Worm (Caenorhabditis elegans): ENCODE results near the gene mdf-2.
"Not testable (repeated sequence)": the region's sequence is repeated elsewhere in the genome, so short reads cannot be mapped to it uniquely, and the experiment has no call there.

mdf-2 gene

DNA sequence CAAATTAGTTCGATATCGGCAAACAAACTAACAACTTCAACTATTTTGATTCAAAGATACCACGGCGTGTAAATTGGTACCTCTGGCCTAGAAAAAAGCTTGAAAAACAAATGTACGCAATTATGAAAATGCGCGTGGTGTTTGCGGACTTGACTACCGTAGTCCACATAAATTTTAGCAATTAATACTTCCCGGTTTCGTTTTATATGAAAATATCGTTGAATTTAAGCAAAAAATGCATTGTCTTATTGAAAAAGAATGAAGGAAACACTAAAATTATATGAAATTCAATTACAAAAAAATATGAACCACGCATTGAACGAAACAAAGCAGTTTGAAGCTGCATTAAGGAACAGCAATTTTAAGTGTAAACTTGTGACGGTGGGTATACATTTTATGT, 34.0 kb upstream of the mdf-2 start, which contains the start of gene gpx-4:
TSS of gene gpx-4 (minus strand) at position 101 of the 400 bp plus-strand sequence.
- TF ChIP-seq lin-13 (GFP tag; optimal IDR thresholded peaks at IDR 0.05); unc-55 (GFP tag; optimal IDR thresholded peaks at IDR 0.05); mdl-1 (tag; optimal IDR thresholded peaks at IDR 0.05): not testable (repeated sequence)

DNA sequence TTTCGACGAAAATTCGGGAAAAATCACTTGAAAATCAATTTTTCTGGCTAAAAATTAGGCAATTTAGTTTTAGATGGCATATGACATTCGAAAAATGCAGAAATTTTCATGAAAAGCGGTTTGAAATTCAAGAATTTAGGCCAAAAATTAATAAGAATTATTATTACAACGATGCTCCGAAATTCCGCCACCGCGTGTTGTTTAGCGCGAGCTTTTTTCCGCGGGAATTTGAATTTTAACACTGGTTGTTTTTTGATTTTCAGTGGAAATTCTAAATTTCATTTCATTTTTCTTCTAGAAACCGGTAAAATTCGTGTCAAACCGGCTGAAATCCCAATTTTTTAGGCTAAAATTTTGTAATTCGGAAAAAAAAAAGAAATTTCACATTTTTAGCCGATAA, 29.7 kb upstream of the mdf-2 start:
- peak; percentile 80 for TF ChIP-seq gmeb-1 (tag; optimal IDR thresholded peaks at IDR 0.05)
- TF ChIP-seq lin-11 (tag; optimal IDR thresholded peaks at IDR 0.05) = no peak
- TF ChIP-seq elt-1 (tag; optimal IDR thresholded peaks at IDR 0.05) = no peak
- TF ChIP-seq C34F6.9 (tag; optimal IDR thresholded peaks at IDR 0.05) = no peak
- TF ChIP-seq snpc-4 (tag; optimal IDR thresholded peaks at IDR 0.05) = no peak
- peak in 1 of 2 experiments; percentile 48 for TF ChIP-seq lsy-2 (tag; optimal IDR thresholded peaks at IDR 0.05)
- no peak for TF ChIP-seq blmp-1 (tag; optimal IDR thresholded peaks at IDR 0.05; ENCODE audit: insufficient read depth)
- no peak for TF ChIP-seq unc-39 (tag; optimal IDR thresholded peaks at IDR 0.05)
- no peak for TF ChIP-seq zag-1 (tag; optimal IDR thresholded peaks at IDR 0.05)
- no peak for TF ChIP-seq nhr-21 (tag; optimal IDR thresholded peaks at IDR 0.05)
- no peak for TF ChIP-seq elt-3 (tag; optimal IDR thresholded peaks at IDR 0.05)
- TF ChIP-seq egl-27 (tag; optimal IDR thresholded peaks at IDR 0.05) = no peak
- TF ChIP-seq nhr-25 (tag; optimal IDR thresholded peaks at IDR 0.05) = no peak
- no peak for TF ChIP-seq fos-1 (tag; optimal IDR thresholded peaks at IDR 0.05)
- peak; percentile 37 for TF ChIP-seq unc-55 (GFP tag; optimal IDR thresholded peaks at IDR 0.05)
- TF ChIP-seq nhr-6 (tag; optimal IDR thresholded peaks at IDR 0.05) = no peak
- no peak for TF ChIP-seq ztf-4 (tag; optimal IDR thresholded peaks at IDR 0.05)
- TF ChIP-seq alr-1 (tag; optimal IDR thresholded peaks at IDR 0.05) = no peak
- no peak for TF ChIP-seq Y55F3AM.14 (GFP tag; optimal IDR thresholded peaks at IDR 0.05)
- no peak for TF ChIP-seq ZK546.5 (tag; optimal IDR thresholded peaks at IDR 0.05)
- no peak for TF ChIP-seq peb-1 (tag; optimal IDR thresholded peaks at IDR 0.05)
- TF ChIP-seq ceh-82 (tag; optimal IDR thresholded peaks at IDR 0.05) = no peak

DNA sequence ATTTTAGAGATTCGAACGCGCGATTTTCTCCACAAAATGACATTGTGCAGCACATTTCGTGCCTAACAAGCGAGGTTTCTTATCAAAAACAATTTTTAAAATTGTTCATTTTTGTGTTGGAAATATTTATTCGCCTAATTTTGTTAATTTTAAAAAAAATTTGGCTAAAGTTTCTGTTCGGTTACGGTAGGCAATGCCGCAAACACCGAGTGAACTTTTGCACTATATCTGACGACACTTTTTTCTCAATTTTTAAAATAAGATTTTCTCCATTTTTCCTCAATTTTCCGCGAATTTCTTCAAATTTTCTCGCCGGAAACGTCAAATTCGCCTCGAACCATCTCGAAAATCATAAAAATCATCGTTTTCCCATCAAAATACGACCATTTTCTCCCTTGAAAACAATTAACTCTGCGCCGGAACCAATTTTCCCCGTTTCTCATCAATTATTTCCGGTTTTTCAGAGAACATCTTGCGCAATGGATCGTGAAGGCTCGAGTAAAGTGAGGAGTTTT, 25.7 kb upstream of the mdf-2 start, which contains the start of gene Y69A2AR.1:
TSS of gene Y69A2AR.1 (plus strand) at position 465 of the 515 bp plus-strand sequence.
- TF ChIP-seq lin-13 (GFP tag; optimal IDR thresholded peaks at IDR 0.05) (peak; percentile 3), lsy-2 (tag; optimal IDR thresholded peaks at IDR 0.05) (peak; percentile 62 to 95), unc-62 (GFP tag; optimal IDR thresholded peaks at IDR 0.05) (no peak)

DNA sequence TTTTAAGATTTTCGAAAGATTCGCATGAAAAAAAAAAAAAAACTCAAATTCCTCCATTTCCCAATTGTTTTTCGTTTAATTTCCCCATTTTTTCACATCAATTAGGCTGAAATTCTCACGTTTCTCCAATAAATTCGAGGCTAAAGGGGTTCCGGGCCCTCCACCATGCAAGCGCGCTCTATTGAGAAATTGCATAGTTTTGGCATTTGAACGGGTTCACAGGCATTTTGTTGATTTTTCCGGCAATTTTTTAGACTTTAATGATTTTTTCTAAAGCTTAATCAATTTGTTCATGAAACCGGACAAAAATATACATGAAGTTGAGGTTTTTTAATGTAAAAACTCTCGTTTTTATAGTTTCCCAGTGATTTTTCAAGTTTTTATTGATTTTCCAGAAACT, 25.2 kb upstream of the mdf-2 start:
- TF ChIP-seq mdl-1 (tag; optimal IDR thresholded peaks at IDR 0.05) = no peak
- TF ChIP-seq ztf-1 (GFP tag; conservative IDR thresholded peaks at IDR 0.05) = no peak
- no peak for TF ChIP-seq nhr-237 (tag; optimal IDR thresholded peaks at IDR 0.05)
- no peak for TF ChIP-seq lsy-2 (tag; optimal IDR thresholded peaks at IDR 0.05)
- no peak for TF ChIP-seq unc-39 (tag; optimal IDR thresholded peaks at IDR 0.05)
- no peak for TF ChIP-seq ama-1 (optimal IDR thresholded peaks at IDR 0.05)
- peak; percentile 13 for TF ChIP-seq gmeb-1 (tag; optimal IDR thresholded peaks at IDR 0.05)
- no peak for TF ChIP-seq lin-13 (GFP tag; optimal IDR thresholded peaks at IDR 0.05)
- peak; percentile 40 for TF ChIP-seq unc-55 (GFP tag; optimal IDR thresholded peaks at IDR 0.05)
- TF ChIP-seq crh-2 (tag; optimal IDR thresholded peaks at IDR 0.05) = no peak
- no peak for TF ChIP-seq nhr-77 (tag; optimal IDR thresholded peaks at IDR 0.05)
- TF ChIP-seq nhr-12 (tag; optimal IDR thresholded peaks at IDR 0.05) = no peak
- no peak for TF ChIP-seq egl-27 (tag; optimal IDR thresholded peaks at IDR 0.05)
- no peak for TF ChIP-seq nhr-6 (tag; optimal IDR thresholded peaks at IDR 0.05)
- TF ChIP-seq alr-1 (tag; optimal IDR thresholded peaks at IDR 0.05) = no peak
- peak; percentile 23 for TF ChIP-seq nhr-129 (tag; optimal IDR thresholded peaks at IDR 0.05)
- no peak for TF ChIP-seq mab-5 (tag; optimal IDR thresholded peaks at IDR 0.05)
- TF ChIP-seq skn-1 (tag; optimal IDR thresholded peaks at IDR 0.05) = no peak
- TF ChIP-seq nhr-11 (tag; optimal IDR thresholded peaks at IDR 0.05) = no peak
- no peak for TF ChIP-seq elt-3 (tag; optimal IDR thresholded peaks at IDR 0.05)
- no peak for TF ChIP-seq F13H6.1 (tag; optimal IDR thresholded peaks at IDR 0.05)
- no peak for TF ChIP-seq peb-1 (tag; optimal IDR thresholded peaks at IDR 0.05)

All from whole organism, L2 larva.